Fruit fly (Drosophila melanogaster): Measurements from ENCODE around the gene Pomp.

DNA sequence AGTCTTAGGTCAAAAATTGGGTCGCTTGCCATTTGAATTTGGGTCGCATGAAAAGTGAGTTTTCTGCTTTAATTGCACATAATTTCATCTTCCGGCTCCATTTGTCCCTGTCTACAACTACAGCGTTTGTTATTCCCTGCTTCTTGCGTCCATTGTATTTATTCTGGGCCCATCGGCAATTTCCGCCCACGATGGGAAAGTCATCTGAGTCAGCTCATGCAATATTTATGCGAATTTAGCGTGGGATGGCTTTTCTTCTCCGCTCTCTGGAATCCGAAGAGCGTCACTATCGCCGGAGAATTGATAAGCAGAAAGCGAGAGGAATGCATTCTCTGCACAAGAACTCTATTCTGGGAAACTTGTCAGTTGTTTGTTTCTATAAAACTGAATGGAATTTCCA lies 5.1 kb downstream of the Pomp start:
- no peak for TF ChIP-seq CG32264 (GFP tag; optimal IDR thresholded peaks at IDR 0.05)
- no peak for TF ChIP-seq pan (optimal IDR thresholded peaks at IDR 0.05)
- TF ChIP-seq dl (GFP tag; optimal IDR thresholded peaks at IDR 0.05; ENCODE audit: insufficient read depth in 1 of 2, partially characterized antibody in 2 of 2): no peak
- TF ChIP-seq Rel (GFP tag; optimal IDR thresholded peaks at IDR 0.05): no peak
- TF ChIP-seq Rel (tag; optimal IDR thresholded peaks at IDR 0.05): no peak
- no peak for TF ChIP-seq fru (GFP tag; optimal IDR thresholded peaks at IDR 0.05)
- TF ChIP-seq h (GFP tag; optimal IDR thresholded peaks at IDR 0.05): no peak
- TF ChIP-seq dsf (GFP tag; optimal IDR thresholded peaks at IDR 0.05; ENCODE audit: borderline replicate concordance): no peak
